Worm (Caenorhabditis elegans) whole organism, early embryonic: Measurements from ENCODE around the gene F35G2.5.

Experiments
- B0310.2 ChIP-seq: sonication (generic microtip); optimal IDR thresholded peaks from 2 replicates; lab custom pipeline; 2016; ENCODE audit warnings: mild to moderate bottlenecking, missing genetic modification characterization, missing compliant biosample characterization
- F13C5.2 ChIP-seq: sonication (generic microtip); optimal IDR thresholded peaks from 2 replicates; lab custom pipeline; 2017; ENCODE audit warnings: mild to moderate bottlenecking, missing genetic modification characterization, inconsistent platforms, missing compliant biosample characterization
- aly-1 ChIP-seq: sonication (generic microtip); optimal IDR thresholded peaks from 2 replicates; lab custom pipeline; 2016; ENCODE audit warnings: missing genetic modification characterization, missing compliant biosample characterization
- ama-1 ChIP-seq: fragments of 150-350 bp; optimal IDR thresholded peaks from 2 replicates; lab custom pipeline; 2014
- ceh-13 ChIP-seq: fragments of 200-800 bp; sonication (Bioruptor generic); optimal IDR thresholded peaks from 2 replicates; lab custom pipeline; 2018; ENCODE audit warnings: mild to moderate bottlenecking, missing genetic modification characterization, missing compliant biosample characterization
- ceh-36 ChIP-seq: sonication (generic microtip); optimal IDR thresholded peaks from 2 replicates; lab custom pipeline; 2016; ENCODE audit warnings: missing genetic modification characterization, inconsistent platforms, missing compliant biosample characterization
- ets-7 ChIP-seq: sonication (generic microtip); optimal IDR thresholded peaks from 2 replicates; lab custom pipeline; 2016; ENCODE audit warnings: missing genotype, missing genetic modification characterization, missing compliant biosample characterization
- flt-1 ChIP-seq: fragments of 200-800 bp; sonication (Bioruptor generic); IDR thresholded peaks from 2 replicates; pipeline ENCODE4 v1.3.6; 2022; ENCODE audit warnings: missing genetic modification characterization, missing compliant biosample characterization
- hmbx-1 ChIP-seq: sonication (generic microtip); optimal IDR thresholded peaks from 2 replicates; lab custom pipeline; 2016; ENCODE audit warnings: mild to moderate bottlenecking, missing genetic modification characterization, missing compliant biosample characterization
- hmg-4 ChIP-seq: fragments of 200-800 bp; sonication (Bioruptor generic); optimal IDR thresholded peaks from 2 replicates; lab custom pipeline; 2018; ENCODE audit warnings: mild to moderate bottlenecking, missing genetic modification characterization, missing compliant biosample characterization
- hnd-1 ChIP-seq: sonication (generic microtip); optimal IDR thresholded peaks from 2 replicates; lab custom pipeline; 2016; ENCODE audit warnings: missing genetic modification characterization, missing compliant biosample characterization
- pes-1 ChIP-seq: fragments of 200-800 bp; sonication (Bioruptor generic); IDR thresholded peaks from 2 replicates; pipeline ENCODE4 v1.3.6; 2022; ENCODE audit warnings: missing genetic modification reagents, missing genetic modification characterization, missing compliant biosample characterization
- scrt-1 ChIP-seq: fragments of 200-800 bp; sonication (Bioruptor generic); IDR thresholded peaks from 2 replicates; pipeline ENCODE4 v1.3.6; 2022; ENCODE audit warnings: missing genetic modification characterization, missing compliant biosample characterization
- sea-1 ChIP-seq: fragments of 200-800 bp; sonication (Bioruptor generic); conservative IDR thresholded peaks from 2 replicates; pipeline ENCODE4 v1.3.6; 2022; ENCODE audit warnings: missing genetic modification characterization, missing compliant biosample characterization
- tbx-11 ChIP-seq: fragments of 200-800 bp; sonication (Bioruptor generic); IDR thresholded peaks from 2 replicates; pipeline ENCODE4 v1.3.6; 2022; ENCODE audit warnings: missing genetic modification characterization, missing compliant biosample characterization
- tbx-37 ChIP-seq: fragments of 200-800 bp; sonication (Bioruptor generic); conservative IDR thresholded peaks from 2 replicates; pipeline ENCODE4 v1.3.6; 2022; ENCODE audit warnings: missing genetic modification reagents, missing genetic modification characterization, missing compliant biosample characterization
- tra-4 ChIP-seq: sonication (generic microtip); optimal IDR thresholded peaks from 2 replicates; lab custom pipeline; 2017; ENCODE audit warnings: missing genetic modification characterization, missing compliant biosample characterization

The F35G2.5 gene

DNA sequence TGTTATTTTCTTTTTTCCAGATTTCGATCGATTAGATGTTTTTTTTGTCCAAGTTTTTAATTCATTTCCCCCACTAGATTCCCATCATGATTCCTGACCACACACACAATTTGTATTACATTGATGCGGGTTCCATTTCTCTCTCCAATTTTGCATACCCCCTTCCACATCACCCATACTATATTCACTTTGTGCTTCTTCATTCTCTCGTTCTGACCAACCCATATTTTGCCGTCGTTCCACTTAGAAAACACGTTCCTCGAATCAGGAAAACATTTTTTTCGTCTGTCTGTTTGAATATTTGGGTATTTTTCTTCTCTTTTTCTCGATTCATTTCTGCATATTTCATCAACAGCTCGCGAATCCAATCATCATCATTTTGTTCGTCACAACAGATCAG lies 12.0 kb upstream of the F35G2.5 start:
- no peak for TF ChIP-seq ceh-36
- TF ChIP-seq tbx-11 (GFP tag; lab: Robert Waterston, UW), result no peak
- TF ChIP-seq tbx-37 (GFP tag; lab: Robert Waterston, UW), result no peak
- TF ChIP-seq hnd-1 (tag; lab: Kevin White, UChicago), result no peak
- no peak for TF ChIP-seq hmg-4 (GFP tag; lab: Kevin White, UChicago)
- no peak for TF ChIP-seq ceh-13
- TF ChIP-seq scrt-1 (GFP tag; lab: Robert Waterston, UW), result no peak
- TF ChIP-seq flt-1 (GFP tag; lab: Robert Waterston, UW), result no peak
- no peak for TF ChIP-seq aly-1 (tag; lab: Kevin White, UChicago)

DNA sequence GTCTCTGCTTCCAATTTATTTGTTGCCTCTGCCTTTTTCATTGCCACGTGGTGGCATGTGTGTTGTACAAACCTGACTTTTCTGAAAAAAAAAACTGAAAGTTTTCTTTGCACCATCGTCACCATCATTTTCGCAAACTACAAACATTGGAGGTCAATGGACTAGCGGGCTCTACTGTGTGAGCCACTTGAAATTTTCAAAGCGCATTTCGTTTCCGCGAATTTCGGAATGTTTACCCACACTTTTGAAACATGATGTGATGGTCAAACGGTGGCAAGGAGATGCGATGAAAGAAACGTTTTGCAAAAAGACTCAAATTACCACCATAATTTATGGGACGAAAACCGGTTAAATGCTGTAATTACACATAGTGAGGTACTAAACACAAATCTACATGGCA lies 11.5 kb upstream of the F35G2.5 start:
- no peak for TF ChIP-seq tra-4 (tag; lab: Kevin White, UChicago)
- no peak for TF ChIP-seq F13C5.2 (tag; lab: Kevin White, UChicago)
- no peak for TF ChIP-seq hmbx-1 (tag; lab: Kevin White, UChicago)
- no peak for TF ChIP-seq ceh-13
- TF ChIP-seq aly-1 (tag; lab: Kevin White, UChicago), result no peak
- no peak for TF ChIP-seq sea-1 (GFP tag; lab: Robert Waterston, UW)
- no peak for TF ChIP-seq flt-1 (GFP tag; lab: Robert Waterston, UW)
- TF ChIP-seq hmg-4 (GFP tag; lab: Kevin White, UChicago), result no peak
- no peak for TF ChIP-seq hnd-1 (tag; lab: Kevin White, UChicago)
- no peak for TF ChIP-seq scrt-1 (GFP tag; lab: Robert Waterston, UW)
- TF ChIP-seq ceh-36, result no peak
- no peak for TF ChIP-seq pes-1 (GFP tag; lab: Robert Waterston, UW)
- TF ChIP-seq tbx-37 (GFP tag; lab: Robert Waterston, UW), result no peak
- no peak for TF ChIP-seq ama-1 (lab: Kevin White, UChicago)
- no peak for TF ChIP-seq B0310.2 (tag; lab: Kevin White, UChicago)
- no peak for TF ChIP-seq ets-7 (tag; lab: Kevin White, UChicago)
- TF ChIP-seq tbx-11 (GFP tag; lab: Robert Waterston, UW), result no peak

DNA sequence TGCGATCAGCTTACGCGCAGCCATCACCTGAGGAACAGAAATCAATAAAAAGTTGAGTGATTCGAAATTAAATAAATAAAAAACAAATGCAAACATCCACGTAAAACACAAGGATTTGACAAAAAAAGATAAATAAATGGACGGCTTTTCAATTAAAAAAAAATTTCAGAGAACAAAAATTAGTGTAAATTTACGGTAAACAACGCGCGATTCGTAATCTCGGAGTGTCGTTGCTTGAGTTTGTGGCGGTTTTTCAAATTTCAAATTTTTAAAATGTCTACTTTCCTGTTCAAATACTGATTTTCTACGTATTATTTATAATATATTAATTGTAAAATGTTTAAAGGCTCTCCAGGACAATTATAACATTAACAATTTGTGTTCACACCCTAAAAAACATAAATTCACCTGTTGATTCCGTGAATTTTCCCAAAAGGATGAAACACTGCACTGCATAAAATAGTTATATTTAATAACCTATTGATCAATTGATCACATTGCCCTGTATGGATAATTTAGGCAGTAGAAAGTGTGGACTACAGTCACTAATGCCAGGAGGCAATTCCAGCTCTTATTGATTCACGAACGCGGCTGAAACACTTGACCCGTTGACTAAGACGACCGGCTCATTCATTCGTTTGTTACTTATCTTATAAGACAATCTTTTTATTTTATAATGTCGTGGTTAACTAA lies 10.3 kb upstream of the F35G2.5 start, which contains the start of the genes marb-1 and F35G2.3:
Gene marb-1 (minus strand): TSS at position 27 of the 693 bp plus-strand sequence.
Gene F35G2.3 (plus strand): TSS at position 643 of the 693 bp plus-strand sequence.
- TF ChIP-seq sea-1 (GFP tag; lab: Robert Waterston, UW), result no peak
- no peak for TF ChIP-seq ets-7 (tag; lab: Kevin White, UChicago)
- TF ChIP-seq ceh-36, result no peak
- no peak for TF ChIP-seq flt-1 (GFP tag; lab: Robert Waterston, UW)
- no peak for TF ChIP-seq B0310.2 (tag; lab: Kevin White, UChicago)
- no peak for TF ChIP-seq hmbx-1 (tag; lab: Kevin White, UChicago)
- TF ChIP-seq scrt-1 (GFP tag; lab: Robert Waterston, UW), result no peak
- TF ChIP-seq hmg-4 (GFP tag; lab: Kevin White, UChicago), result no peak
- no peak for TF ChIP-seq tbx-37 (GFP tag; lab: Robert Waterston, UW)
- TF ChIP-seq F13C5.2 (tag; lab: Kevin White, UChicago), result no peak
- no peak for TF ChIP-seq tra-4 (tag; lab: Kevin White, UChicago)
- no peak for TF ChIP-seq ceh-13
- no peak for TF ChIP-seq pes-1 (GFP tag; lab: Robert Waterston, UW)
- TF ChIP-seq ama-1 (lab: Kevin White, UChicago), result no peak
- TF ChIP-seq tbx-11 (GFP tag; lab: Robert Waterston, UW), result no peak
- no peak for TF ChIP-seq hnd-1 (tag; lab: Kevin White, UChicago)

DNA sequence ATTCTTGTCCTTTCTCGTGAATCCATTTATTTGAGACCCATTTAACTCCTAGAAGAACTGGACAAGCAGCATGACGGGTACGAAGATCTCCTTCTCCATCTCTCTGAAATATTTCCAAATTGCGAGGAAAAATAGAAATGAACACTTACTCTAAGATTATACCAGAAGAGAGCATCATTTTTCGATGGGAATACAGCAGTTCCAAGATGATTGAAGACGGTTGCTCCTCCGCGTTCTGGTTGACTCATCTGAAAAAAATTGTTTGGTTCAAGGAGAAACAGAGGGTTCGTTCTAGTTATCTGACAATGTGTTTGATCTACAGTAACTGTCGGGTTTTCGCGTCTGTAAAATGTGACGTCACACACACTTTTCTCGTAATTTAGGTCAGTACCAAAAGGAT lies 8.1 kb upstream of the F35G2.5 start:
- no peak for TF ChIP-seq hnd-1 (tag; lab: Kevin White, UChicago)
- no peak for TF ChIP-seq pes-1 (GFP tag; lab: Robert Waterston, UW)
- TF ChIP-seq ceh-36, result no peak
- TF ChIP-seq scrt-1 (GFP tag; lab: Robert Waterston, UW), result no peak

DNA sequence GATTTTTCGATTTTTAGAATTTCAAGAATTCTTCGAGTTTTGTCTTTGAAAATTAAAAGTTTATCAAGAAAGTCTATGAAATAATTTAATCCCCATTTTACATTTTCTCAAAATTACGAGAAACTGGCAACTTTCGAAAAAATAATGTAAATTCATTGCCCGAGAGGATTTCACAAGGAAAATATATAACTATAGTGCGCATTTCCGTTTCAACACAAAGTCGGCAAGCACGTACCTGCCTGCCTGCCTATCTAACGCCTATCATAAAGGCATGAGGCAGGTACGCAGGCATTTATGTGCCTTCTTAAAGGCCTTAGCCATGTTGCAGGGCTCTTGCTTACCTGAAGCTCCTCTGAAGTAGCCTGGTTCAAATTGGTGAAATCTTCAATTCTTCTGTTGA lies 6.6 kb upstream of the F35G2.5 start:
- TF ChIP-seq ets-7 (tag; lab: Kevin White, UChicago) (no peak), ceh-13 (no peak), F13C5.2 (tag; lab: Kevin White, UChicago) (no peak), hmbx-1 (tag; lab: Kevin White, UChicago) (no peak), hmg-4 (GFP tag; lab: Kevin White, UChicago) (no peak), tbx-11 (GFP tag; lab: Robert Waterston, UW) (no peak), ceh-36 (no peak), aly-1 (tag; lab: Kevin White, UChicago) (no peak)

- no peak for TF ChIP-seq tra-4 (tag; lab: Kevin White, UChicago)
- TF ChIP-seq hmg-4 (GFP tag; lab: Kevin White, UChicago), result peak; percentile 0
Measured at ce11 chrIV:12215762-12216295, 3.6 kb upstream of the F35G2.5 start, which contains the start of gene phy-2. Gene phy-2, minus strand, starts transcription at chrIV:12215987.

- TF ChIP-seq hmbx-1 (tag; lab: Kevin White, UChicago) (no peak), hmg-4 (GFP tag; lab: Kevin White, UChicago) (no peak), hnd-1 (tag; lab: Kevin White, UChicago) (no peak)
Measured at ce11 chrIV:12217142-12217541, 2.3 kb upstream of the F35G2.5 start.
